Fruit fly (Drosophila melanogaster) S2 (cell line): ENCODE data around the gene Pp2B-14D.

ENCODE experiments used
- CG8478 ChIP-seq: fragments of >200 bp; optimal IDR thresholded peaks from 2 replicates; lab custom pipeline; 2018
- CTCF ChIP-seq, 2 experiments: fragments of >200 bp; optimal IDR thresholded peaks; 2 replicates each; lab custom pipeline; 2018

dm6 chrX:16552567-16552966, 7.2 kb downstream of the Pp2B-14D start:
- TF ChIP-seq CG8478 (lab: Kevin White, UChicago) (no peak), CTCF (optimal IDR thresholded peaks at IDR 0.05; lab: Kevin White, UChicago) (no peak)
